Worm (Caenorhabditis elegans): ENCODE measurements around the gene srh-190.
A peak's percentile ranks its signal among the peaks of the same experiment; 100 is the strongest.

The srh-190 gene

ce11 chrV:3862851-3863250 lies 40.1 kb upstream of the srh-190 start, which contains the start of gene nhr-187:
Gene nhr-187, minus strand, starts transcription at chrV:3862951.
- TF ChIP-seq unc-62 (GFP tag; optimal IDR thresholded peaks at IDR 0.05 in 1 of 2) (peak in 1 of 2 experiments; percentile 25), unc-62 (tag; optimal IDR thresholded peaks at IDR 0.05) (no peak), nhr-41 (GFP tag; IDR thresholded peaks at IDR 0.05) (no peak)

ce11 chrV:3865273-3865672 lies 37.6 kb upstream of the srh-190 start:
- no peak for TF ChIP-seq ZK337.2 (GFP tag; IDR thresholded peaks at IDR 0.05)
- no peak for TF ChIP-seq php-3 (GFP tag; IDR thresholded peaks at IDR 0.05)
- no peak for TF ChIP-seq madf-5 (GFP tag; IDR thresholded peaks at IDR 0.05)
- TF ChIP-seq D1046.2 (GFP tag; IDR thresholded peaks at IDR 0.05): no peak
- TF ChIP-seq nhr-25 (tag; optimal IDR thresholded peaks at IDR 0.05; ENCODE audit: borderline replicate concordance, insufficient read depth): no peak
- TF ChIP-seq Y105C5A.15 (GFP tag; IDR thresholded peaks at IDR 0.05): no peak

- no peak for TF ChIP-seq nhr-10 (tag; optimal IDR thresholded peaks at IDR 0.05)
- TF ChIP-seq Y48G9A.11 (GFP tag; IDR thresholded peaks at IDR 0.05): no peak
- TF ChIP-seq ceh-32 (tag; optimal IDR thresholded peaks at IDR 0.05; ENCODE audit: poor library complexity): no peak
- TF ChIP-seq snpc-4 (tag; optimal IDR thresholded peaks at IDR 0.05): no peak
- TF ChIP-seq snpc-1.2 (GFP tag; IDR thresholded peaks at IDR 0.05): no peak
- TF ChIP-seq zag-1 (tag; optimal IDR thresholded peaks at IDR 0.05): no peak
- no peak for TF ChIP-seq ceh-44 (GFP tag; IDR thresholded peaks at IDR 0.05)
- TF ChIP-seq nhr-42 (GFP tag; IDR thresholded peaks at IDR 0.05): no peak
- no peak for TF ChIP-seq nhr-111 (GFP tag; optimal IDR thresholded peaks at IDR 0.05)
- no peak for TF ChIP-seq ceh-28 (tag; optimal IDR thresholded peaks at IDR 0.05)
- no peak for TF ChIP-seq nhr-11 (tag; optimal IDR thresholded peaks at IDR 0.05)
- TF ChIP-seq unc-130 (GFP tag; optimal IDR thresholded peaks at IDR 0.05): no peak
- no peak for TF ChIP-seq zip-11 (GFP tag; IDR thresholded peaks at IDR 0.05)
- TF ChIP-seq mdt-29 (GFP tag; IDR thresholded peaks at IDR 0.05): no peak
- TF ChIP-seq nhr-28 (tag; optimal IDR thresholded peaks at IDR 0.05): no peak
- no peak for TF ChIP-seq mdl-1 (tag; optimal IDR thresholded peaks at IDR 0.05)
Observed at ce11 chrV:3868905-3869304, 34.0 kb upstream of the srh-190 start, which contains the start of gene nhr-157. Gene nhr-157, minus strand, starts transcription at chrV:3869005.

- TF ChIP-seq F10B5.3 (tag; optimal IDR thresholded peaks at IDR 0.05): no peak
- TF ChIP-seq egl-43 (GFP tag; IDR thresholded peaks at IDR 0.05): no peak
- TF ChIP-seq aha-1 (tag): peak; percentile 59
- TF ChIP-seq fos-1 (tag; optimal IDR thresholded peaks at IDR 0.05): no peak
- no peak for TF ChIP-seq cey-2 (tag; optimal IDR thresholded peaks at IDR 0.05; ENCODE audit: borderline replicate concordance, insufficient read depth)
- no peak for TF ChIP-seq dmd-9 (GFP tag; IDR thresholded peaks at IDR 0.05)
- TF ChIP-seq ZK546.5 (tag; optimal IDR thresholded peaks at IDR 0.05): no peak
- no peak for TF ChIP-seq ama-1 (optimal IDR thresholded peaks at IDR 0.05)
- no peak for TF ChIP-seq vab-7 (GFP tag; IDR thresholded peaks at IDR 0.05)
- TF ChIP-seq fkh-10 (GFP tag; optimal IDR thresholded peaks at IDR 0.05): no peak
- peak; percentile 87 for TF ChIP-seq nhr-11 (tag; optimal IDR thresholded peaks at IDR 0.05)
- peak in 1 of 2 experiments; percentile 1 for TF ChIP-seq lsy-2 (tag; optimal IDR thresholded peaks at IDR 0.05)
- TF ChIP-seq arid-1 (GFP tag; conservative IDR thresholded peaks at IDR 0.05): no peak
- no peak for TF ChIP-seq nhr-28 (tag; optimal IDR thresholded peaks at IDR 0.05)
- no peak for TF ChIP-seq R02D3.7 (tag; optimal IDR thresholded peaks at IDR 0.05)
Observed at ce11 chrV:3870359-3870758, 32.5 kb upstream of the srh-190 start.

All from whole organism, L4 larva.